Worm (Caenorhabditis elegans) whole organism, L4/young adult: ENCODE measurements around the gene dsb-2.

ENCODE experiments used
- W03F9.2 ChIP-seq: fragments of 150-350 bp; optimal IDR thresholded peaks from 2 replicates; lab custom pipeline; 2014; ENCODE audit warnings: missing biosample characterization, missing genetic modification characterization
- him-1 ChIP-seq: sonication (generic microtip); optimal IDR thresholded peaks from 2 replicates; lab custom pipeline; 2016; ENCODE audit warnings: missing genotype, missing genetic modification reagents, missing genetic modification characterization, missing compliant biosample characterization

- TF ChIP-seq W03F9.2 (tag; lab: Kevin White, UChicago) (no peak), him-1 (tag; lab: Kevin White, UChicago) (no peak)
Measured at ce11 chrII:14361719-14362118, 49.2 kb upstream of the dsb-2 start, which contains the start of gene tebp-1.
